Fruit fly (Drosophila melanogaster) whole organism, embryonic: ENCODE data around the gene CG42399.

ENCODE experiments used
- Adf1 ChIP-seq: fragments of 200-800 bp; sonication (Bioruptor generic); IDR thresholded peaks from 2 replicates; pipeline ENCODE4 v1.3.6; 2022; ENCODE audit warnings: missing biosample characterization, missing genetic modification characterization
- Asciz ChIP-seq: fragments of 200-800 bp; sonication (Bioruptor generic); optimal IDR thresholded peaks from 2 replicates; lab custom pipeline; 2017; ENCODE audit warnings: missing biosample characterization, mild to moderate bottlenecking, missing genetic modification characterization, missing genetic modification reagents
- Bgb ChIP-seq: fragments of 200-800 bp; sonication (Bioruptor generic); IDR thresholded peaks from 2 replicates; pipeline ENCODE4 v1.3.6; 2022; ENCODE audit warnings: missing biosample characterization, missing genetic modification characterization; ENCODE audit not compliant: partially characterized antibody
- CG10462 ChIP-seq: fragments of 200-800 bp; sonication (Bioruptor generic); optimal IDR thresholded peaks from 2 replicates; lab custom pipeline; 2016; ENCODE audit warnings: missing biosample characterization, missing genetic modification characterization
- CG11504 ChIP-seq: fragments of 200-800 bp; sonication (Bioruptor generic); optimal IDR thresholded peaks from 3 replicates; lab custom pipeline; 2019; ENCODE audit warnings: missing biosample characterization, mild to moderate bottlenecking, missing genetic modification characterization, moderate library complexity
- CG12942 ChIP-seq: fragments of 200-800 bp; sonication (Bioruptor generic); optimal IDR thresholded peaks from 3 replicates; lab custom pipeline; 2016; ENCODE audit warnings: missing biosample characterization, missing genetic modification characterization
- CG13123 ChIP-seq: fragments of 200-800 bp; sonication (Bioruptor generic); optimal IDR thresholded peaks from 2 replicates; lab custom pipeline; 2016; ENCODE audit warnings: missing biosample characterization, missing genetic modification characterization
- CG14667 ChIP-seq: fragments of 200-800 bp; sonication (Bioruptor generic); IDR thresholded peaks from 2 replicates; pipeline ENCODE4 v1.3.6; 2022; ENCODE audit warnings: missing biosample characterization, missing genetic modification characterization
- CG15479 ChIP-seq: fragments of 200-800 bp; sonication (Bioruptor generic); optimal IDR thresholded peaks from 3 replicates; lab custom pipeline; 2019; ENCODE audit warnings: missing biosample characterization, mild to moderate bottlenecking, missing genetic modification characterization, moderate library complexity
- CG1602 ChIP-seq: fragments of 200-800 bp; sonication (Bioruptor generic); optimal IDR thresholded peaks from 3 replicates; lab custom pipeline; 2016; ENCODE audit warnings: missing biosample characterization, missing genetic modification characterization
- CG18011 ChIP-seq: fragments of 200-800 bp; sonication (Bioruptor generic); optimal IDR thresholded peaks from 2 replicates; lab custom pipeline; 2017; ENCODE audit warnings: missing biosample characterization, missing genetic modification characterization, mild to moderate bottlenecking, moderate library complexity, missing genotype
- CG2199 ChIP-seq: fragments of 200-800 bp; sonication (Bioruptor generic); IDR thresholded peaks from 3 replicates; pipeline ENCODE4 v1.3.6; 2022; ENCODE audit warnings: missing biosample characterization, missing genetic modification characterization
- CG4360 ChIP-seq: fragments of 200-800 bp; sonication (Bioruptor generic); IDR thresholded peaks from 2 replicates; pipeline ENCODE4 v1.3.6; 2022; ENCODE audit warnings: missing biosample characterization, missing genetic modification characterization
- CG4424 ChIP-seq: fragments of 200-800 bp; sonication (Bioruptor generic); optimal IDR thresholded peaks from 3 replicates; lab custom pipeline; 2016; ENCODE audit warnings: missing biosample characterization, missing genetic modification characterization
- CG9876 ChIP-seq: fragments of 200-800 bp; sonication (Bioruptor generic); optimal IDR thresholded peaks from 2 replicates; lab custom pipeline; 2016; ENCODE audit warnings: missing biosample characterization, missing genetic modification characterization
- Chrac-16 ChIP-seq: fragments of 200-800 bp; sonication (Bioruptor generic); optimal IDR thresholded peaks from 3 replicates; lab custom pipeline; 2016; ENCODE audit warnings: missing biosample characterization, missing genetic modification characterization
- E2f1 ChIP-seq: fragments of 200-800 bp; sonication (Bioruptor generic); IDR thresholded peaks from 2 replicates; pipeline ENCODE4 v1.3.6; 2022; ENCODE audit warnings: missing biosample characterization, missing genetic modification characterization
- Max ChIP-seq: fragments of 200-800 bp; sonication (Bioruptor generic); optimal IDR thresholded peaks from 2 replicates; lab custom pipeline; 2016; ENCODE audit warnings: missing biosample characterization, mild to moderate bottlenecking, missing genetic modification characterization
- Med ChIP-seq: fragments of 200-800 bp; sonication (Bioruptor generic); peaks from one replicate; lab custom pipeline; 2016; ENCODE audit warnings: missing biosample characterization, missing genetic modification characterization, mild to moderate bottlenecking, inconsistent platforms, moderate library complexity
- Nf-YB ChIP-seq: fragments of 200-800 bp; sonication (Bioruptor generic); optimal IDR thresholded peaks from 3 replicates; lab custom pipeline; 2019; ENCODE audit warnings: missing biosample characterization, mild to moderate bottlenecking, missing genetic modification characterization, moderate library complexity
- Nf-YC ChIP-seq: fragments of 200-800 bp; optimal IDR thresholded peaks from 3 replicates; lab custom pipeline; 2019; ENCODE audit warnings: missing biosample characterization, mild to moderate bottlenecking, missing genetic modification characterization, moderate library complexity
- PHDP ChIP-seq: fragments of 200-800 bp; sonication (Bioruptor generic); optimal IDR thresholded peaks from 3 replicates; lab custom pipeline; 2018; ENCODE audit warnings: missing biosample characterization, mild to moderate bottlenecking, missing genetic modification characterization, moderate library complexity
- Pdp1 ChIP-seq, 2 experiments: fragments of 200-800 bp; sonication (Bioruptor generic); optimal IDR thresholded peaks; 3 replicates each; lab custom pipeline; 2016; ENCODE audit warnings: missing biosample characterization in 2 of 2, missing genetic modification characterization in 2 of 2, mild to moderate bottlenecking in 1 of 2, moderate library complexity in 1 of 2
- Six4 ChIP-seq: fragments of 200-800 bp; sonication (Bioruptor generic); optimal IDR thresholded peaks from 2 replicates; lab custom pipeline; 2016; ENCODE audit warnings: missing biosample characterization, missing genetic modification characterization
- Trl ChIP-seq, 3 experiments: fragments of >200 bp in 2 of 3; fragments of 200-800 bp in 1 of 3; sonication (Bioruptor generic) in 1 of 3; optimal IDR thresholded peaks; 2 replicates in 1 of 3; 3 replicates in 2 of 3; lab custom pipeline; 2016 to 2017; ENCODE audit warnings: missing biosample characterization in 1 of 3, missing genetic modification characterization in 1 of 3
- abd-A ChIP-seq: fragments of 200-800 bp; sonication (Bioruptor generic); optimal IDR thresholded peaks from 3 replicates; lab custom pipeline; 2019; ENCODE audit warnings: missing biosample characterization, mild to moderate bottlenecking, missing genetic modification characterization, moderate library complexity
- chinmo ChIP-seq: fragments of 200-800 bp; sonication (Bioruptor generic); IDR thresholded peaks from 4 replicates; pipeline ENCODE4 v1.3.6; 2022; ENCODE audit warnings: missing biosample characterization, missing genetic modification characterization; ENCODE audit not compliant: partially characterized antibody
- crp ChIP-seq, 2 experiments: fragments of 200-800 bp; sonication (Bioruptor generic); optimal IDR thresholded peaks; 2 replicates in 1 of 2; 3 replicates in 1 of 2; lab custom pipeline; 2017; ENCODE audit warnings: missing biosample characterization in 2 of 2, missing genetic modification characterization in 2 of 2, mild to moderate bottlenecking in 1 of 2, moderate library complexity in 1 of 2
- ewg ChIP-seq: fragments of 200-800 bp; sonication (Bioruptor generic); optimal IDR thresholded peaks from 3 replicates; lab custom pipeline; 2017; ENCODE audit warnings: mild to moderate bottlenecking, missing biosample characterization, missing genetic modification reagents, missing genetic modification characterization
- fd96Cb ChIP-seq: fragments of 200-800 bp; sonication (Bioruptor generic); optimal IDR thresholded peaks from 2 replicates; lab custom pipeline; 2018; ENCODE audit warnings: missing biosample characterization, mild to moderate bottlenecking, missing genetic modification characterization, moderate library complexity
- fu2 ChIP-seq: fragments of 200-800 bp; sonication (Bioruptor generic); optimal IDR thresholded peaks from 2 replicates; lab custom pipeline; 2016; ENCODE audit warnings: missing biosample characterization, missing genetic modification characterization
- gem ChIP-seq: fragments of 200-800 bp; sonication (Bioruptor generic); optimal IDR thresholded peaks from 2 replicates; lab custom pipeline; 2019; ENCODE audit warnings: missing biosample characterization, mild to moderate bottlenecking, missing genetic modification characterization, moderate library complexity
- gsb ChIP-seq: fragments of 200-800 bp; sonication (Bioruptor generic); IDR thresholded peaks from 2 replicates; pipeline ENCODE4 v1.3.6; 2022; ENCODE audit warnings: missing biosample characterization, missing genetic modification characterization
- kni ChIP-seq: fragments of 200-800 bp; sonication (Bioruptor generic); optimal IDR thresholded peaks from 3 replicates; lab custom pipeline; 2017; ENCODE audit warnings: mild to moderate bottlenecking, missing biosample characterization, missing genetic modification reagents, missing genetic modification characterization
- lola ChIP-seq, 3 experiments: fragments of >200 bp in 2 of 3; fragments of 200-800 bp in 1 of 3; sonication (Bioruptor generic) in 1 of 3; optimal IDR thresholded peaks; 2 replicates each; lab custom pipeline; 2017 to 2019; ENCODE audit warnings: missing biosample characterization in 3 of 3, missing genetic modification characterization in 3 of 3, mild to moderate bottlenecking in 1 of 3, moderate library complexity in 1 of 3
- nerfin-1 ChIP-seq: fragments of 200-800 bp; sonication (Bioruptor generic); optimal IDR thresholded peaks from 3 replicates; lab custom pipeline; 2019; ENCODE audit warnings: missing biosample characterization, mild to moderate bottlenecking, missing genetic modification characterization, moderate library complexity
- onecut ChIP-seq: fragments of 200-800 bp; sonication (Bioruptor generic); IDR thresholded peaks from 2 replicates; pipeline ENCODE4 v1.3.6; 2022; ENCODE audit warnings: missing biosample characterization, missing genetic modification characterization
- pros ChIP-seq: fragments of 200-800 bp; sonication (Bioruptor generic); optimal IDR thresholded peaks from 3 replicates; lab custom pipeline; 2019; ENCODE audit warnings: missing biosample characterization, mild to moderate bottlenecking, missing genetic modification characterization, moderate library complexity
- scrt ChIP-seq: fragments of 200-800 bp; sonication (Bioruptor generic); optimal IDR thresholded peaks from 2 replicates; lab custom pipeline; 2018; ENCODE audit warnings: missing biosample characterization, mild to moderate bottlenecking, missing genetic modification characterization, moderate library complexity
- ttk ChIP-seq: fragments of 200-800 bp; sonication (Bioruptor generic); IDR thresholded peaks from 2 replicates; pipeline ENCODE4 v2.1.2; 2022; ENCODE audit warnings: missing biosample characterization, missing genetic modification characterization

The CG42399 gene

dm6 chr2L:182360-183144 lies 29.5 kb upstream of the CG42399 start (continued):
- no peak for TF ChIP-seq Asciz

- TF ChIP-seq Max (GFP tag; lab: Kevin White, UChicago) (no peak), CG14667 (GFP tag; lab: Robert Waterston, UW) (no peak), CG2199 (GFP tag; lab: Robert Waterston, UW) (0 out of 3 replicates have a peak, but pooled peaks have one; percentile 27), Bgb (no peak), onecut (GFP tag; lab: Robert Waterston, UW) (peak; percentile 83), CG11504 (peak; percentile 94), CG4360 (GFP tag; lab: Robert Waterston, UW) (0 out of 2 replicates have a peak, but pooled peaks have one; percentile 36), fu2 (GFP tag; lab: Kevin White, UChicago) (no peak), nerfin-1 (tag; lab: Kevin White, UChicago) (peak; percentile 3), kni (GFP tag; lab: Kevin White, UChicago) (no peak), abd-A (peak; percentile 84), gsb (GFP tag; lab: Robert Waterston, UW) (no peak), CG15479 (GFP tag; lab: Kevin White, UChicago) (no peak), CG9876 (GFP tag; lab: Kevin White, UChicago) (no peak), crp (GFP tag; optimal IDR thresholded peaks at IDR 0.05; lab: Kevin White, UChicago) (no peak), CG18011 (GFP tag; lab: Kevin White, UChicago) (no peak), scrt (GFP tag; lab: Kevin White, UChicago) (peak; percentile 86), lola (GFP tag; optimal IDR thresholded peaks at IDR 0.05; lab: Kevin White, UChicago) (no peak), ewg (peak; percentile 51)
These were observed 27.9 kb upstream of the CG42399 start for dm6 chr2L:181020-181419.

DNA sequence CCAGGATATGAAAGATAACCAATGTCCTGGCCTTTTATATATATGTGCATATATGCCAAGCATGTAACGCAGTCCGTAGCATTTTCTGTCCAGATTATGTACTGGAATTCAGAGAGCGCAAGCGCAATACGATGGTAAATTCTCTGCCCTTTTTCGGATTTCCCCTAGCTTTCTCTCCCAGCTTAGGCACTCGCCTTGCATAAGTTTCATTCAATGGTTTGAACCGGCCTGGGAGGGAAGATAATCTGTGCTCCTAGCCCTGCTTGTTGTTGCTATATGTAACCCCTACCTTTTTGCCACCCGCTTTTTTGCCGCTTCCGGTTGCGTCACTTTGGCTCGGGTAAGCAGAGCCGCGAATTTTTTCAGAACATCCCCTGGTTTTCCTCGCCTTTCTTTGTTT lies 26.0 kb upstream of the CG42399 start:
- TF ChIP-seq CG11504 (peak; percentile 24), abd-A (peak; percentile 35), ttk (GFP tag; lab: Robert Waterston, UW) (no peak), E2f1 (GFP tag; lab: Robert Waterston, UW) (no peak), Chrac-16 (GFP tag; lab: Kevin White, UChicago) (no peak), nerfin-1 (tag; lab: Kevin White, UChicago) (peak; percentile 74), Nf-YC (tag; lab: Kevin White, UChicago) (no peak), Asciz (no peak), Med (GFP tag; lab: Kevin White, UChicago) (peak; percentile 56), Pdp1 (GFP tag; optimal IDR thresholded peaks at IDR 0.05; lab: Kevin White, UChicago) (peak in 1 of 2 experiments; percentile 66), CG12942 (GFP tag; lab: Kevin White, UChicago) (no peak), fd96Cb (tag; lab: Kevin White, UChicago) (no peak), CG10462 (GFP tag; lab: Kevin White, UChicago) (no peak), gem (tag; lab: Kevin White, UChicago) (no peak), CG1602 (GFP tag; lab: Kevin White, UChicago) (no peak), CG4424 (GFP tag; lab: Kevin White, UChicago) (no peak), Nf-YB (GFP tag; lab: Kevin White, UChicago) (no peak), PHDP (tag; lab: Kevin White, UChicago) (no peak), Six4 (GFP tag; lab: Kevin White, UChicago) (no peak), CG13123 (GFP tag; lab: Kevin White, UChicago) (no peak), Adf1 (0 out of 2 replicates have a peak, but pooled peaks have one; percentile 6), CG4360 (GFP tag; lab: Robert Waterston, UW) (peak; percentile 42), Trl (optimal IDR thresholded peaks at IDR 0.05; lab: Kevin White, UChicago) (peak in 1 of 2 experiments; percentile 17), Trl (GFP tag; optimal IDR thresholded peaks at IDR 0.05; lab: Kevin White, UChicago) (no peak), pros (GFP tag; lab: Kevin White, UChicago) (peak; percentile 11), chinmo (GFP tag; lab: Robert Waterston, UW) (0 out of 4 replicates have a peak, but pooled peaks have one; percentile 64)
